Worm (Caenorhabditis elegans) whole organism, L2 larva: ENCODE measurements around the gene ckb-1.

Source experiments
- F13H6.1 ChIP-seq: sonication (generic microtip); optimal IDR thresholded peaks from 2 replicates; lab custom pipeline; 2016; ENCODE audit warnings: missing genetic modification characterization, missing compliant biosample characterization
- R02D3.7 ChIP-seq: fragments of 150-350 bp; optimal IDR thresholded peaks from 2 replicates; lab custom pipeline; 2014; ENCODE audit warnings: missing biosample characterization, missing genetic modification characterization
- ZK546.5 ChIP-seq: sonication (generic microtip); optimal IDR thresholded peaks from 2 replicates; lab custom pipeline; 2017; ENCODE audit warnings: missing biosample characterization, missing genetic modification characterization
- ama-1 ChIP-seq: fragments of 150-350 bp; optimal IDR thresholded peaks from 2 replicates; lab custom pipeline; 2018; ENCODE audit warnings: inconsistent platforms
- blmp-1 ChIP-seq: sonication (generic microtip); optimal IDR thresholded peaks from 2 replicates; lab custom pipeline; 2017; ENCODE audit warnings: missing genetic modification characterization, mild to moderate bottlenecking, missing compliant biosample characterization, antibody characterized with exemption, moderate library complexity; ENCODE audit not compliant: insufficient read depth
- ceh-16 ChIP-seq: fragments of 150-350 bp; optimal IDR thresholded peaks from 2 replicates; lab custom pipeline; 2014; ENCODE audit warnings: missing biosample characterization, missing genetic modification characterization
- egl-27 ChIP-seq: sonication (generic microtip); optimal IDR thresholded peaks from 3 replicates; lab custom pipeline; 2017; ENCODE audit warnings: missing biosample characterization, missing genetic modification reagents, missing genetic modification characterization
- nhr-12 ChIP-seq: fragments of 150-350 bp; optimal IDR thresholded peaks from 2 replicates; lab custom pipeline; 2014; ENCODE audit warnings: missing biosample characterization, missing genetic modification characterization
- skn-1 ChIP-seq: sonication (generic microtip); optimal IDR thresholded peaks from 2 replicates; lab custom pipeline; 2017; ENCODE audit warnings: missing biosample characterization, missing genetic modification characterization
- sma-9 ChIP-seq, 2 experiments: fragments of 150-350 bp in 1 of 2; sonication (generic microtip) in 1 of 2; optimal IDR thresholded peaks; 2 replicates each; lab custom pipeline; 2014 to 2016; ENCODE audit warnings: missing genetic modification characterization in 2 of 2, mild to moderate bottlenecking in 1 of 2, missing biosample characterization in 1 of 2, missing compliant biosample characterization in 1 of 2, missing genetic modification reagents in 1 of 2, moderate library complexity in 1 of 2
- unc-55 ChIP-seq: fragments of 150-350 bp; sonication (generic microtip); optimal IDR thresholded peaks from 3 replicates; lab custom pipeline; 2014; ENCODE audit warnings: missing biosample characterization, missing genetic modification reagents, missing genetic modification characterization

- TF ChIP-seq ceh-16 (tag; lab: Kevin White, UChicago) = no peak
- no peak for TF ChIP-seq R02D3.7 (tag; lab: Kevin White, UChicago)
- TF ChIP-seq egl-27 (tag; lab: Kevin White, UChicago) = no peak
- no peak for TF ChIP-seq ama-1 (lab: Kevin White, UChicago)
- no peak for TF ChIP-seq nhr-12 (tag; lab: Kevin White, UChicago)
- TF ChIP-seq F13H6.1 (tag; lab: Kevin White, UChicago) = no peak
- no peak for TF ChIP-seq unc-55
- TF ChIP-seq skn-1 (tag; lab: Kevin White, UChicago) = no peak
- TF ChIP-seq blmp-1 = no peak
- no peak for TF ChIP-seq sma-9 (GFP tag; optimal IDR thresholded peaks at IDR 0.05; lab: Kevin White, UChicago)
- no peak for TF ChIP-seq sma-9 (tag; optimal IDR thresholded peaks at IDR 0.05; lab: Kevin White, UChicago)
- TF ChIP-seq ZK546.5 (tag; lab: Kevin White, UChicago) = no peak
Observed at ce11 chrIII:4356384-4356783, 8.7 kb upstream of the ckb-1 start, which contains the start of gene mnp-1.
